Worm (Caenorhabditis elegans) whole organism, L4 larva: ENCODE measurements around the gene Y47D3A.13.

Experiments used
- F49E8.2 ChIP-seq: sonication (generic microtip); optimal IDR thresholded peaks from 2 replicates; lab custom pipeline; 2016; ENCODE audit warnings: missing compliant biosample characterization, mild to moderate bottlenecking, missing genetic modification characterization, borderline replicate concordance
- aly-2 ChIP-seq: sonication (generic microtip); optimal IDR thresholded peaks from 2 replicates; lab custom pipeline; 2018; ENCODE audit warnings: missing biosample characterization, missing genetic modification characterization
- ceh-32 ChIP-seq: sonication (generic microtip); optimal IDR thresholded peaks from 2 replicates; lab custom pipeline; 2016; ENCODE audit warnings: mild to moderate bottlenecking, missing genetic modification characterization, missing compliant biosample characterization; ENCODE audit not compliant: poor library complexity
- daf-19 ChIP-seq: fragments of 200-800 bp; sonication (Bioruptor generic); conservative IDR thresholded peaks from 2 replicates; pipeline ENCODE4 v1.3.6; 2022; ENCODE audit warnings: missing genetic modification characterization, missing compliant biosample characterization
- duxl-1 ChIP-seq: sonication (generic microtip); optimal IDR thresholded peaks from 2 replicates; lab custom pipeline; 2016; ENCODE audit warnings: mild to moderate bottlenecking, missing genetic modification characterization, moderate library complexity, missing compliant biosample characterization; ENCODE audit not compliant: poor library complexity
- fkh-10 ChIP-seq: fragments of 150-350 bp; optimal IDR thresholded peaks from 2 replicates; lab custom pipeline; 2014; ENCODE audit warnings: missing biosample characterization, missing genetic modification reagents, missing genetic modification characterization
- lin-29 ChIP-seq: fragments of 200-800 bp; sonication (Bioruptor generic); IDR thresholded peaks from 2 replicates; pipeline ENCODE4 v1.3.6; 2022; ENCODE audit warnings: missing genetic modification reagents, missing genetic modification characterization, missing compliant biosample characterization
- nhr-77 ChIP-seq: fragments of 150-350 bp; optimal IDR thresholded peaks from 2 replicates; lab custom pipeline; 2014; ENCODE audit warnings: missing biosample characterization, missing genetic modification characterization
- spr-3 ChIP-seq: fragments of 200-800 bp; sonication (Bioruptor generic); optimal IDR thresholded peaks from 2 replicates; lab custom pipeline; 2018; ENCODE audit warnings: mild to moderate bottlenecking, missing genetic modification characterization, missing compliant biosample characterization
- unc-39 ChIP-seq: sonication (generic microtip); optimal IDR thresholded peaks from 2 replicates; lab custom pipeline; 2017; ENCODE audit warnings: missing biosample characterization, missing genetic modification characterization
- ztf-7 ChIP-seq: fragments of 150-350 bp; optimal IDR thresholded peaks from 2 replicates; lab custom pipeline; 2014; ENCODE audit warnings: missing biosample characterization, missing genetic modification characterization

DNA sequence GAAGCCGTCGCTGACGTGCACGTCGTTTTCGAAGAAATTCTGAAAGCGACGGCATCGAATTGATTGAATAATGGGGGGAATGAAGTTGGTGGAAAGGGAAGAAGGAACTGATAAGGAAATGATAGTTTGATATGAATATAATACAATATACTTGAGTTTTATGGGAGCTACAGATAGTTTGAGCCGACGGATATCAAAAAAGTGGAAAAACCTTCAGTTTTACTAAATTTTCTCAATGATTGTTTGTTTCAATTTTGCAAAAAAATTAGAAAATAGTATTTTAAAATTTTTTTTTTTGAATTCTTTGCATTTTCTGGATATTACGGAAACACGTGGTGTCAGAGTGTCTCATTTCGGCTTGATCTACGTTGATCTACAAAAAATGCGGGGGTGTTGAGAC is 46.9 kb upstream of the Y47D3A.13 start, which contains the start of gene obr-1:
- TF ChIP-seq duxl-1 (tag; lab: Kevin White, UChicago) (no peak), ceh-32 (tag; lab: Kevin White, UChicago) (no peak), unc-39 (no peak), lin-29 (GFP tag; lab: Robert Waterston, UW) (no peak), daf-19 (GFP tag; lab: Robert Waterston, UW) (no peak), fkh-10 (GFP tag; lab: Kevin White, UChicago) (no peak), nhr-77 (tag; lab: Kevin White, UChicago) (no peak), spr-3 (no peak), aly-2 (tag; lab: Kevin White, UChicago) (no peak), F49E8.2 (tag; lab: Kevin White, UChicago) (no peak), ztf-7 (tag; lab: Kevin White, UChicago) (no peak)
